Worm (Caenorhabditis elegans) whole organism, L4 larva: ENCODE results near the gene F42H10.2.

Experiments used
- F37D6.2 ChIP-seq: sonication (generic microtip); optimal IDR thresholded peaks from 2 replicates; lab custom pipeline; 2016; ENCODE audit warnings: mild to moderate bottlenecking, missing genetic modification characterization, missing compliant biosample characterization
- T26A8.4 ChIP-seq: fragments of 200-800 bp; sonication (Bioruptor generic); IDR thresholded peaks from 2 replicates; pipeline ENCODE4 v1.3.6; 2022; ENCODE audit warnings: missing genetic modification characterization, missing compliant biosample characterization
- Y105C5A.15 ChIP-seq: fragments of 200-800 bp; sonication (Bioruptor generic); IDR thresholded peaks from 2 replicates; pipeline ENCODE4 v1.3.6; 2022; ENCODE audit warnings: missing genetic modification characterization, missing compliant biosample characterization
- Y48G9A.11 ChIP-seq: fragments of 200-800 bp; sonication (Bioruptor generic); IDR thresholded peaks from 2 replicates; pipeline ENCODE4 v1.3.6; 2022; ENCODE audit warnings: missing genetic modification reagents, missing genetic modification characterization, missing compliant biosample characterization
- aha-1 ChIP-seq: fragments of 150-350 bp; peaks from one replicate; lab custom pipeline; 2014; ENCODE audit warnings: missing biosample characterization, missing genetic modification characterization
- ceh-32 ChIP-seq: sonication (generic microtip); optimal IDR thresholded peaks from 2 replicates; lab custom pipeline; 2016; ENCODE audit warnings: mild to moderate bottlenecking, missing genetic modification characterization, missing compliant biosample characterization; ENCODE audit not compliant: poor library complexity
- ceh-44 ChIP-seq: fragments of 200-800 bp; sonication (Bioruptor generic); IDR thresholded peaks from 2 replicates; pipeline ENCODE4 v1.3.6; 2022; ENCODE audit warnings: missing genetic modification reagents, missing genetic modification characterization, missing compliant biosample characterization
- ceh-62 ChIP-seq: sonication (generic microtip); optimal IDR thresholded peaks from 2 replicates; lab custom pipeline; 2017; ENCODE audit warnings: missing biosample characterization, missing genetic modification characterization
- ces-1 ChIP-seq: fragments of 150-350 bp; sonication (generic microtip); optimal IDR thresholded peaks from 4 replicates; lab custom pipeline; 2014; ENCODE audit warnings: missing biosample characterization, missing genetic modification reagents, missing genetic modification characterization
- ctbp-1 ChIP-seq: fragments of 200-800 bp; sonication (Bioruptor generic); IDR thresholded peaks from 2 replicates; pipeline ENCODE4 v1.3.6; 2022; ENCODE audit warnings: missing genetic modification reagents, missing genetic modification characterization, missing compliant biosample characterization
- daf-12 ChIP-seq: fragments of 150-350 bp; optimal IDR thresholded peaks from 2 replicates; lab custom pipeline; 2014; ENCODE audit warnings: missing biosample characterization, missing genetic modification reagents, missing genetic modification characterization
- daf-8 ChIP-seq: fragments of 200-800 bp; sonication (Bioruptor generic); IDR thresholded peaks from 2 replicates; pipeline ENCODE4 v1.3.6; 2022; ENCODE audit warnings: missing genetic modification characterization, missing compliant biosample characterization
- dmd-6 ChIP-seq: fragments of 200-800 bp; sonication (Bioruptor generic); IDR thresholded peaks from 2 replicates; pipeline ENCODE4 v1.3.6; 2022; ENCODE audit warnings: missing genetic modification reagents, missing genetic modification characterization, missing compliant biosample characterization
- dpl-1 ChIP-seq: fragments of 150-350 bp; optimal IDR thresholded peaks from 2 replicates; lab custom pipeline; 2014; ENCODE audit warnings: missing biosample characterization, missing genetic modification reagents, missing genetic modification characterization
- duxl-1 ChIP-seq: sonication (generic microtip); optimal IDR thresholded peaks from 2 replicates; lab custom pipeline; 2016; ENCODE audit warnings: mild to moderate bottlenecking, missing genetic modification characterization, moderate library complexity, missing compliant biosample characterization; ENCODE audit not compliant: poor library complexity
- dve-1 ChIP-seq: sonication (generic microtip); optimal IDR thresholded peaks from 2 replicates; lab custom pipeline; 2017; ENCODE audit warnings: antibody characterized with exemption, mild to moderate bottlenecking, missing genetic modification characterization, missing compliant biosample characterization; ENCODE audit not compliant: insufficient read depth
- egl-27 ChIP-seq: sonication (generic microtip); optimal IDR thresholded peaks from 3 replicates; lab custom pipeline; 2017; ENCODE audit warnings: missing biosample characterization, missing genetic modification reagents, missing genetic modification characterization
- egl-43 ChIP-seq: fragments of 200-800 bp; sonication (Bioruptor generic); IDR thresholded peaks from 2 replicates; pipeline ENCODE4 v1.3.6; 2022; ENCODE audit warnings: missing genetic modification reagents, missing genetic modification characterization, missing compliant biosample characterization
- fkh-10 ChIP-seq: fragments of 150-350 bp; optimal IDR thresholded peaks from 2 replicates; lab custom pipeline; 2014; ENCODE audit warnings: missing biosample characterization, missing genetic modification reagents, missing genetic modification characterization
- fos-1 ChIP-seq: fragments of 150-350 bp; optimal IDR thresholded peaks from 2 replicates; lab custom pipeline; 2014; ENCODE audit warnings: missing biosample characterization, missing genetic modification characterization
- hif-1 ChIP-seq, 2 experiments: sonication (generic microtip); optimal IDR thresholded peaks; 2 replicates each; lab custom pipeline; 2016 to 2017; ENCODE audit warnings: missing compliant biosample characterization in 2 of 2, missing genetic modification characterization in 2 of 2, missing genetic modification reagents in 2 of 2, missing genotype in 2 of 2, mild to moderate bottlenecking in 1 of 2
- lin-1 ChIP-seq: fragments of 200-800 bp; sonication (Bioruptor generic); IDR thresholded peaks from 2 replicates; pipeline ENCODE4 v1.3.6; 2022; ENCODE audit warnings: missing genetic modification reagents, missing genetic modification characterization, missing compliant biosample characterization
- lin-13 ChIP-seq: fragments of 150-350 bp; optimal IDR thresholded peaks from 2 replicates; lab custom pipeline; 2014; ENCODE audit warnings: missing biosample characterization, missing genetic modification reagents, missing genetic modification characterization
- lin-29 ChIP-seq: fragments of 200-800 bp; sonication (Bioruptor generic); IDR thresholded peaks from 2 replicates; pipeline ENCODE4 v1.3.6; 2022; ENCODE audit warnings: missing genetic modification reagents, missing genetic modification characterization, missing compliant biosample characterization
- mdl-1 ChIP-seq, 2 experiments: fragments of 150-350 bp in 1 of 2; sonication (generic microtip) in 1 of 2; optimal IDR thresholded peaks; 2 replicates each; lab custom pipeline; 2014 to 2017; ENCODE audit warnings: missing biosample characterization in 2 of 2, missing genetic modification characterization in 2 of 2
- mdt-29 ChIP-seq: fragments of 200-800 bp; sonication (Bioruptor generic); IDR thresholded peaks from 2 replicates; pipeline ENCODE4 v1.3.6; 2022; ENCODE audit warnings: missing genetic modification reagents, missing genetic modification characterization, missing compliant biosample characterization
- mes-2 ChIP-seq: sonication (generic microtip); optimal IDR thresholded peaks from 2 replicates; lab custom pipeline; 2016; ENCODE audit warnings: missing genotype, mild to moderate bottlenecking, missing genetic modification characterization, missing compliant biosample characterization; ENCODE audit not compliant: poor library complexity, severe bottlenecking
- nhr-25 ChIP-seq: sonication (generic microtip); optimal IDR thresholded peaks from 2 replicates; lab custom pipeline; 2017; ENCODE audit warnings: missing genetic modification characterization, mild to moderate bottlenecking, missing compliant biosample characterization, antibody characterized with exemption, moderate library complexity, borderline replicate concordance; ENCODE audit not compliant: insufficient read depth
- nhr-28 ChIP-seq: fragments of 150-350 bp; optimal IDR thresholded peaks from 2 replicates; lab custom pipeline; 2014; ENCODE audit warnings: missing biosample characterization, missing genetic modification characterization
- nhr-42 ChIP-seq: fragments of 200-800 bp; sonication (Bioruptor generic); IDR thresholded peaks from 2 replicates; pipeline ENCODE4 v1.3.6; 2022; ENCODE audit warnings: missing genetic modification characterization, missing compliant biosample characterization
- nhr-48 ChIP-seq: sonication (generic microtip); optimal IDR thresholded peaks from 2 replicates; lab custom pipeline; 2016; ENCODE audit warnings: mild to moderate bottlenecking, missing genetic modification characterization, missing compliant biosample characterization
- nhr-76 ChIP-seq: fragments of 150-350 bp; optimal IDR thresholded peaks from 2 replicates; lab custom pipeline; 2014; ENCODE audit warnings: missing biosample characterization, missing genetic modification characterization
- pha-4 ChIP-seq, 2 experiments: fragments of 150-350 bp in 1 of 2; fragments of 200-800 bp in 1 of 2; sonication (Bioruptor generic) in 1 of 2; IDR thresholded peaks in 1 of 2; optimal IDR thresholded peaks in 1 of 2; 2 replicates each; pipeline versions ENCODE4 v1.3.6 to Lab custom; 2014 to 2022; ENCODE audit warnings: missing genetic modification characterization in 2 of 2, missing genetic modification reagents in 2 of 2, missing biosample characterization in 1 of 2, missing compliant biosample characterization in 1 of 2
- php-3 ChIP-seq: fragments of 200-800 bp; sonication (Bioruptor generic); IDR thresholded peaks from 2 replicates; pipeline ENCODE4 v1.3.6; 2022; ENCODE audit warnings: missing genetic modification reagents, missing genetic modification characterization, missing compliant biosample characterization
- sdz-12 ChIP-seq: fragments of 200-800 bp; sonication (Bioruptor generic); optimal IDR thresholded peaks from 2 replicates; lab custom pipeline; 2018; ENCODE audit warnings: mild to moderate bottlenecking, missing genetic modification characterization, missing compliant biosample characterization
- skn-1 ChIP-seq: fragments of 150-350 bp; optimal IDR thresholded peaks from 2 replicates; lab custom pipeline; 2014; ENCODE audit warnings: missing biosample characterization, missing genetic modification characterization
- snpc-1.2 ChIP-seq: fragments of 200-800 bp; sonication (Bioruptor generic); IDR thresholded peaks from 2 replicates; pipeline ENCODE4 v1.3.6; 2022; ENCODE audit warnings: missing genetic modification reagents, missing genetic modification characterization, missing compliant biosample characterization
- snpc-4 ChIP-seq: fragments of 150-350 bp; optimal IDR thresholded peaks from 2 replicates; lab custom pipeline; 2014; ENCODE audit warnings: missing biosample characterization, missing genetic modification characterization
- tra-1 ChIP-seq: fragments of 200-800 bp; sonication (Bioruptor generic); IDR thresholded peaks from 2 replicates; pipeline ENCODE4 v1.3.6; 2022; ENCODE audit warnings: missing genetic modification reagents, missing genetic modification characterization, missing compliant biosample characterization
- vab-7 ChIP-seq: fragments of 200-800 bp; sonication (Bioruptor generic); IDR thresholded peaks from 2 replicates; pipeline ENCODE4 v1.3.6; 2022; ENCODE audit warnings: missing genetic modification reagents, missing genetic modification characterization, missing compliant biosample characterization
- zag-1 ChIP-seq: fragments of 150-350 bp; optimal IDR thresholded peaks from 2 replicates; lab custom pipeline; 2014; ENCODE audit warnings: missing biosample characterization, missing genetic modification characterization
- zfp-2 ChIP-seq: sonication (generic microtip); optimal IDR thresholded peaks from 2 replicates; lab custom pipeline; 2016; ENCODE audit warnings: mild to moderate bottlenecking, missing genetic modification characterization, missing compliant biosample characterization
- ztf-11 ChIP-seq: fragments of 150-350 bp; optimal IDR thresholded peaks from 2 replicates; lab custom pipeline; 2014; ENCODE audit warnings: missing biosample characterization, missing genetic modification characterization

Gene F42H10.2

ce11 chrIII:8479322-8479864 lies 11.0 kb upstream of the F42H10.2 start (continued):
- no peak for TF ChIP-seq ceh-32 (tag; lab: Kevin White, UChicago)
- TF ChIP-seq mes-2 (tag; lab: Kevin White, UChicago), result no peak
- no peak for TF ChIP-seq vab-7 (GFP tag; lab: Robert Waterston, UW)
- TF ChIP-seq daf-12 (tag; lab: Kevin White, UChicago), result no peak
- TF ChIP-seq sdz-12 (GFP tag; lab: Kevin White, UChicago), result no peak
- no peak for TF ChIP-seq ctbp-1 (GFP tag; lab: Robert Waterston, UW)
- TF ChIP-seq aha-1 (tag; lab: Kevin White, UChicago), result no peak
- no peak for TF ChIP-seq skn-1 (tag; lab: Kevin White, UChicago)
- TF ChIP-seq lin-1 (GFP tag; lab: Robert Waterston, UW), result peak; percentile 15; the same call in 1 of the 2 replicates
- TF ChIP-seq nhr-25 (tag; lab: Kevin White, UChicago), result no peak
- no peak for TF ChIP-seq snpc-4
- no peak for TF ChIP-seq duxl-1
- TF ChIP-seq Y105C5A.15 (GFP tag; lab: Robert Waterston, UW), result no peak
- TF ChIP-seq F37D6.2 (tag; lab: Kevin White, UChicago), result no peak
- TF ChIP-seq dpl-1 (GFP tag; lab: Kevin White, UChicago), result no peak
- TF ChIP-seq zfp-2 (tag; lab: Kevin White, UChicago), result no peak
- no peak for TF ChIP-seq pha-4 (GFP tag; IDR thresholded peaks at IDR 0.05; lab: Robert Waterston, UW)
- no peak for TF ChIP-seq pha-4 (tag; optimal IDR thresholded peaks at IDR 0.05; lab: Kevin White, UChicago)
- peak; percentile 61 for TF ChIP-seq dmd-6 (GFP tag; lab: Robert Waterston, UW)
- TF ChIP-seq fkh-10 (GFP tag; lab: Kevin White, UChicago), result no peak
- no peak for TF ChIP-seq dve-1 (tag; lab: Kevin White, UChicago)
- no peak for TF ChIP-seq fos-1 (tag; lab: Kevin White, UChicago)

ce11 chrIII:8480355-8480754 lies 10.1 kb upstream of the F42H10.2 start, which contains the start of gene F42H10.6:
Gene F42H10.6, minus strand, starts transcription at chrIII:8480455.
- no peak for TF ChIP-seq zag-1 (tag; lab: Kevin White, UChicago)
- no peak for TF ChIP-seq mdt-29 (GFP tag; lab: Robert Waterston, UW)
- no peak for TF ChIP-seq nhr-48 (tag; lab: Kevin White, UChicago)
- no peak for TF ChIP-seq Y48G9A.11 (GFP tag; lab: Robert Waterston, UW)
- no peak for TF ChIP-seq daf-8 (GFP tag; lab: Robert Waterston, UW)
- no peak for TF ChIP-seq T26A8.4
- TF ChIP-seq nhr-28 (tag; lab: Kevin White, UChicago), result no peak
- TF ChIP-seq egl-43 (GFP tag; lab: Robert Waterston, UW), result no peak
- TF ChIP-seq lin-29 (GFP tag; lab: Robert Waterston, UW), result no peak
- no peak for TF ChIP-seq ceh-62 (tag; lab: Kevin White, UChicago)
- TF ChIP-seq php-3 (GFP tag; lab: Robert Waterston, UW), result no peak
- TF ChIP-seq nhr-42, result no peak
- TF ChIP-seq tra-1 (GFP tag; lab: Robert Waterston, UW), result no peak
- TF ChIP-seq ceh-44 (GFP tag; lab: Robert Waterston, UW), result no peak
- TF ChIP-seq snpc-1.2 (GFP tag; lab: Robert Waterston, UW), result no peak
- no peak for TF ChIP-seq egl-27
- TF ChIP-seq, all 104 proteins: peak for 0

DNA sequence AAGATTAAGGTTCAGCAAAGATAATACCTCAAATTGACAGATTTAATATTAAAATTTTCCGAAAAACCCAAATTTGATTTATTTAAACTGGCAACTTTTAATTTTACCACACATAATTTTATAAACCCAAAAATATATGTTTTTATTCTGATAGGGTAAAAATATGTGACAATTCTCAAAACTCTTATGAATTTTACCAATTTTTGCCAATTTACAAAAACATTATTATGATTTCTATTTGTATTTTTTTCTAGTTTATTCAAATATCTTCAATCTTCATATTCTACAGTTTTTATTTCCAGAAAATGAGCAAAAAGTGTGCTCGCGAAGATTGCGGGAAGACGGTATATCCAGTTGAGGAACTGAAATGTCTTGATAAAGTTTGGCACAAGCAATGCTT lies 6.6 kb upstream of the F42H10.2 start, which contains the start of gene F42H10.3:
F42H10.3 (plus strand) TSS at position 301 of the 400 bp plus-strand sequence.
- no peak for TF ChIP-seq ztf-11
- TF ChIP-seq zfp-2 (tag; lab: Kevin White, UChicago), result no peak
- TF ChIP-seq ces-1 (GFP tag; lab: Kevin White, UChicago), result no peak
- no peak for TF ChIP-seq aha-1 (tag; lab: Kevin White, UChicago)
- no peak for TF ChIP-seq nhr-42
- TF ChIP-seq duxl-1, result no peak
- no peak for TF ChIP-seq egl-43 (GFP tag; lab: Robert Waterston, UW)
- TF ChIP-seq nhr-76, result no peak
- TF ChIP-seq mdl-1 (tag; optimal IDR thresholded peaks at IDR 0.05; lab: Kevin White, UChicago), result no peak
- no peak for TF ChIP-seq hif-1 (tag; optimal IDR thresholded peaks at IDR 0.05; lab: Kevin White, UChicago)
- no peak for TF ChIP-seq lin-13 (GFP tag; lab: Kevin White, UChicago)
- TF ChIP-seq Y48G9A.11 (GFP tag; lab: Robert Waterston, UW), result no peak
